Worm (Caenorhabditis elegans): ENCODE data around the gene ZC204.17.

Gene ZC204.17

DNA sequence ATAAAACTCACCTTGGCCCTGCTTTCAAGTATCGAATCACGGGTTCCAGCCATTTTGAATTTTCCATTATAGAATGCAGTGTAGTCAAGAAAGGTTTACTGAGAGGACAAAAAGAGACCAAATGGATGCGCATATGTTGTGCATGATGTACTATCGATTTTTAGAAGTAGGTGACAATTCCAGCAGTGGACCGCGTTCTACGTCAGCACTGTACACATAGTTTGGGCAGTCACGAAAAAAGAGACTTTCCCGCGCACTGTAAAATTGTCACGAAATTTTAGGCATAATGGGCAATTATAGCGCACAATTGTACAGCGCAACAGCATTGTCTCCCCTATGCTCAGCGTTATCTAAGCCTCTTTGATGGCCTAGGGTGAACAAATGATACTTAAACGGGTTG lies 44.9 kb upstream of the ZC204.17 start, which contains the start of gene fbxc-22:
Gene fbxc-22, minus strand, starts transcription at position 101 of the 400 bp plus-strand sequence.
- TF ChIP-seq F57A8.1 (GFP tag; optimal IDR thresholded peaks at IDR 0.05) (no peak), snpc-3.4 (tag; optimal IDR thresholded peaks at IDR 0.05) (no peak), him-1 (tag; optimal IDR thresholded peaks at IDR 0.05) (no peak), Y95B8A.8 (GFP tag; IDR thresholded peaks at IDR 0.05) (no peak), nfya-2 (GFP tag; IDR thresholded peaks at IDR 0.05) (no peak), nhr-90 (tag; optimal IDR thresholded peaks at IDR 0.05) (no peak), F22D6.2 (tag; optimal IDR thresholded peaks at IDR 0.05) (no peak), ceh-79 (tag; optimal IDR thresholded peaks at IDR 0.05) (no peak), lin-40 (tag; optimal IDR thresholded peaks at IDR 0.05) (no peak), B0261.1 (tag; optimal IDR thresholded peaks at IDR 0.05) (no peak), snpc-4 (GFP tag; optimal IDR thresholded peaks at IDR 0.05) (no peak), snpc-4 (tag; optimal IDR thresholded peaks at IDR 0.05) (no peak), F10E7.11 (tag; optimal IDR thresholded peaks at IDR 0.05) (no peak), ZK185.1 (tag; optimal IDR thresholded peaks at IDR 0.05; ENCODE audit: poor library complexity, severe bottlenecking) (no peak)

DNA sequence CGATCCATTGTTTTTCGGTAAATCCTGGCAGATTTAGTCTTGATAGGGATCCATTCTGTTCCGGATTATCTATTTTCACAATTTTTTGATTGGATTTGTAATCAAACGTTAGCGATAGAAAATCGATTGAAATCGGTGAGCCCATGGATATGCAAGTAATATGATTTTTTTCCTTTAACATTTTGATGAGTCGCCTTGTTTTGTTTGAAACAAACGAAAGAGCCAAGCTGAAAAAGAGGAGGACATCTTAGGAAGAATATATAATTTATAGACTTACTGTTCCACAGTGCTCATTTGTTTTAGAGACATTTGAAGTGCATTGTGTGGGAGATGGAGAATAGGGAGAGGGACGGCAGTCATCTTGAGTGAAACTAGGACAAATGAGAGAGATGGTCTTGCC lies 42.7 kb upstream of the ZC204.17 start, which contains the start of the genes fbxb-18 and fbxb-19:
Gene fbxb-18, minus strand, starts transcription at position 101 of the 400 bp plus-strand sequence.
Gene fbxb-19, minus strand, starts transcription at position 369 of the 400 bp plus-strand sequence.
- no peak for TF ChIP-seq K11D2.4 (GFP tag; IDR thresholded peaks at IDR 0.05)

DNA sequence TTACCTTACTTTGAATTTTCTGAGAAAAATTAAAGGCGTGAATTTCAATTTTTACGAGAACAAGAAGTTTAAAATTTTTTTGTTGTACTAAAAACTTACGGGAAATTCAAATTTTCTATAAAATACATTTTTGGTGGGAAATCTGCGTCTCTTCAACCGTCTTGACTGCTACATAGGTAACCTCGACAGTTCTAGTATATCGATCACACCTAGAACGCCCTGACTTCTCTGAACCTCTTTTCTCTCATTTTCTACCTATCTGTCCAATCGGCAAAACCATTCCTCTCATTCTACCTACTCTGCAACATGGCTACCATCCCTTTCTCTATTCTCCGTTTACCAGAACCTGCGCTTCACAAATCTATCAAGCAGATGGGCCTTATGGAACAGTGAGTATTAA lies 37.6 kb upstream of the ZC204.17 start, which contains the start of gene fbxb-25:
Gene fbxb-25, plus strand, starts transcription at position 301 of the 400 bp plus-strand sequence.
- no peak for TF ChIP-seq F52B5.7 (tag; optimal IDR thresholded peaks at IDR 0.05)
- TF ChIP-seq Y67H2A.10 (GFP tag; conservative IDR thresholded peaks at IDR 0.05) = no peak
- no peak for TF ChIP-seq ama-1 (optimal IDR thresholded peaks at IDR 0.05)
- TF ChIP-seq ama-1 (GFP tag; optimal IDR thresholded peaks at IDR 0.05) = no peak
- TF ChIP-seq lir-1 (GFP tag; conservative IDR thresholded peaks at IDR 0.05) = no peak
- TF ChIP-seq lsy-27 (tag; optimal IDR thresholded peaks at IDR 0.05; ENCODE audit: borderline replicate concordance, insufficient read depth) = no peak
- TF ChIP-seq atf-7 (tag; optimal IDR thresholded peaks at IDR 0.05) = no peak
- TF ChIP-seq ztf-18 (tag; optimal IDR thresholded peaks at IDR 0.05) = no peak
- TF ChIP-seq egrh-3 (GFP tag; IDR thresholded peaks at IDR 0.05) = no peak
- TF ChIP-seq B0035.1 (tag; optimal IDR thresholded peaks at IDR 0.05) = no peak
- TF ChIP-seq madf-3 (GFP tag; IDR thresholded peaks at IDR 0.05) = no peak
- no peak for TF ChIP-seq ceh-58 (GFP tag; IDR thresholded peaks at IDR 0.05)
- TF ChIP-seq xnd-1 (tag; optimal IDR thresholded peaks at IDR 0.05) = no peak
- TF ChIP-seq somi-1 (GFP tag; optimal IDR thresholded peaks at IDR 0.05) = no peak
- TF ChIP-seq sdz-38 (tag; optimal IDR thresholded peaks at IDR 0.05) = no peak
- no peak for TF ChIP-seq aptf-2 (GFP tag; conservative IDR thresholded peaks at IDR 0.05)
- no peak for TF ChIP-seq ets-4 (GFP tag; optimal IDR thresholded peaks at IDR 0.05)

DNA sequence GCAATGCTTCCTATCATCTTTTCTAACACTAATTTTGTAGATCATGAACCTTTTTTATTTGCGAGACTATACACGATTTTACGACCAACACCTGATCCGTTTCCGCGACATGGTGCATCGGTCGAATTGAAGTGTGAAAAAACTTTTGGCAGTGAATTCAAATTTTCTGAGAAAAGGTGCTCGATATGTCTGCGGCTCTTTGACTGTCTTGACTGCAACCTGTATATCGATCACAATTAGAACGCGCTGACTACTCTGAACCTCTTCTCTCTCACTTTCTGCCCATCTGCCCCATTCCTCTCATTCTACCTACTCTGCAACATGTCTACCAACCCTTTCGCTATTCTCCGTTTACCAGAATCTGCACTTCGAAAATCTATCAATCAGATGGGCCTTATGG lies 36.1 kb upstream of the ZC204.17 start, which contains the start of gene fbxb-26:
Gene fbxb-26, plus strand, starts transcription at position 301 of the 400 bp plus-strand sequence.
- TF ChIP-seq mes-4 (tag; optimal IDR thresholded peaks at IDR 0.05) = no peak
- TF ChIP-seq pbrm-1 (GFP tag; IDR thresholded peaks at IDR 0.05) = no peak
- TF ChIP-seq ceh-79 (tag; optimal IDR thresholded peaks at IDR 0.05) = no peak
- TF ChIP-seq die-1 (tag; optimal IDR thresholded peaks at IDR 0.05) = no peak
- TF ChIP-seq sdz-38 (tag; optimal IDR thresholded peaks at IDR 0.05) = no peak
- TF ChIP-seq nfya-2 (GFP tag; IDR thresholded peaks at IDR 0.05) = no peak
- no peak for TF ChIP-seq unc-130 (GFP tag; optimal IDR thresholded peaks at IDR 0.05)
- TF ChIP-seq unc-62 (GFP tag; optimal IDR thresholded peaks at IDR 0.05) = no peak
- TF ChIP-seq nhr-80 (tag; optimal IDR thresholded peaks at IDR 0.05) = no peak
- no peak for TF ChIP-seq ztf-22 (GFP tag; optimal IDR thresholded peaks at IDR 0.05)
- no peak for TF ChIP-seq K11D2.4 (GFP tag; IDR thresholded peaks at IDR 0.05)
- no peak for TF ChIP-seq atf-7 (tag; optimal IDR thresholded peaks at IDR 0.05)
- TF ChIP-seq C06A6.2 (GFP tag; conservative IDR thresholded peaks at IDR 0.05) = no peak
- TF ChIP-seq Y95B8A.8 (GFP tag; IDR thresholded peaks at IDR 0.05) = no peak
- no peak for TF ChIP-seq nhr-179 (tag; optimal IDR thresholded peaks at IDR 0.05)

Measured in whole organism, young adult.